Worm (Caenorhabditis elegans) whole organism, late embryonic: Measurements from ENCODE around the gene ilkp-1.

Experiments
- ama-1 ChIP-seq: fragments of 150-350 bp; optimal IDR thresholded peaks from 2 replicates; lab custom pipeline; 2014
- ceh-24 ChIP-seq: sonication (generic microtip); optimal IDR thresholded peaks from 2 replicates; lab custom pipeline; 2016; ENCODE audit warnings: mild to moderate bottlenecking, missing genetic modification characterization, missing compliant biosample characterization
- hlh-30 ChIP-seq: sonication (generic microtip); optimal IDR thresholded peaks from 2 replicates; lab custom pipeline; 2017; ENCODE audit warnings: antibody characterized with exemption, missing genetic modification characterization, missing compliant biosample characterization; ENCODE audit not compliant: insufficient read depth
- hlh-8 ChIP-seq: sonication (generic microtip); optimal IDR thresholded peaks from 2 replicates; lab custom pipeline; 2016; ENCODE audit warnings: missing genotype, missing genetic modification characterization, missing compliant biosample characterization
- lin-11 ChIP-seq: fragments of 200-800 bp; sonication (Bioruptor generic); optimal IDR thresholded peaks from 2 replicates; lab custom pipeline; 2018; ENCODE audit warnings: mild to moderate bottlenecking, missing genetic modification characterization, missing compliant biosample characterization
- pax-1 ChIP-seq: fragments of 150-350 bp; optimal IDR thresholded peaks from 2 replicates; lab custom pipeline; 2014; ENCODE audit warnings: missing biosample characterization, missing genetic modification characterization
- sox-2 ChIP-seq: fragments of 200-800 bp; sonication (Bioruptor generic); IDR thresholded peaks from 2 replicates; pipeline ENCODE4 v1.3.6; 2022; ENCODE audit warnings: missing genetic modification reagents, missing genetic modification characterization, missing compliant biosample characterization
- tbx-2 ChIP-seq: sonication (generic microtip); optimal IDR thresholded peaks from 2 replicates; lab custom pipeline; 2016; ENCODE audit warnings: missing genetic modification characterization, missing compliant biosample characterization
- unc-55 ChIP-seq: sonication (generic microtip); optimal IDR thresholded peaks from 2 replicates; lab custom pipeline; 2017; ENCODE audit warnings: missing biosample characterization, missing genetic modification reagents, missing genetic modification characterization
- unc-86 ChIP-seq: sonication (generic microtip); optimal IDR thresholded peaks from 2 replicates; lab custom pipeline; 2016; ENCODE audit warnings: missing genetic modification characterization, missing compliant biosample characterization

DNA sequence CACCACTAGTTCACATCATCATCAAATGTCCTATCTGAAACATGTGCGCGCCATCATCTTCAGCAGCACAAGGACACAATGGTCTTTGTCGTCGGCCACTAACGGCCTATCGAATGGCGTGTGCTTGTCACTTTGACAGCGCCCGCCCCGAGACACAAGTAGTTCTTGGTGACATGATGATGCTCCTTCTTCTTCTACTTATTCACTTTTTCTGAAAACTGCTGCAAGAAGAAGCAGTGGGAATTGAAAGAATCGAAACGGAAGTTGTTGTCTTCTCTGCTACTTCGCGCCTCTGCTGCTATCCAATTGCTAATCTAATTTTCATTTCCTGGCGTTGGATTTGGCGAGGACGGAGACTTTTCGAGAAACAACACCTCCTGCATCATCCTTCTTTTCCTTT lies 45.7 kb upstream of the ilkp-1 start:
- TF ChIP-seq ceh-24 (no peak), pax-1 (no peak), hlh-30 (tag; lab: Kevin White, UChicago) (no peak), sox-2 (GFP tag; lab: Robert Waterston, UW) (no peak), hlh-8 (no peak), lin-11 (tag; lab: Kevin White, UChicago) (no peak), tbx-2 (tag; lab: Kevin White, UChicago) (no peak), ama-1 (lab: Kevin White, UChicago) (no peak), unc-86 (tag; lab: Kevin White, UChicago) (no peak), unc-55 (GFP tag; lab: Kevin White, UChicago) (no peak)
